Fruit fly (Drosophila melanogaster) whole organism, pupa: ENCODE results near the gene CG13449.

ENCODE experiments used
- CG10348 ChIP-seq: fragments of 200-800 bp; sonication (Bioruptor generic); IDR thresholded peaks from 2 replicates; pipeline ENCODE4 v1.3.6; 2022; ENCODE audit warnings: missing biosample characterization, missing genetic modification characterization
- CG12605 ChIP-seq: fragments of 200-800 bp; sonication (Bioruptor generic); IDR thresholded peaks from 2 replicates; pipeline ENCODE4 v1.3.6; 2022; ENCODE audit warnings: missing biosample characterization, missing genetic modification characterization
- CG13204 ChIP-seq: fragments of 200-800 bp; sonication (Bioruptor generic); optimal IDR thresholded peaks from 2 replicates; lab custom pipeline; 2018; ENCODE audit warnings: missing biosample characterization, mild to moderate bottlenecking, missing genetic modification characterization, moderate library complexity
- CG14655 ChIP-seq: fragments of 200-800 bp; sonication (Bioruptor generic); optimal IDR thresholded peaks from 3 replicates; lab custom pipeline; 2017; ENCODE audit warnings: mild to moderate bottlenecking, missing biosample characterization, missing genetic modification reagents, missing genetic modification characterization
- CG15710 ChIP-seq: fragments of 200-800 bp; sonication (Bioruptor generic); optimal IDR thresholded peaks from 2 replicates; lab custom pipeline; 2018; ENCODE audit warnings: missing biosample characterization, mild to moderate bottlenecking, missing genetic modification characterization, moderate library complexity
- CG17806 ChIP-seq: fragments of 200-800 bp; sonication (Bioruptor generic); optimal IDR thresholded peaks from 2 replicates; lab custom pipeline; 2018; ENCODE audit warnings: missing biosample characterization, mild to moderate bottlenecking, missing genetic modification characterization, moderate library complexity
- CG32121 ChIP-seq: fragments of 200-800 bp; sonication (Bioruptor generic); IDR thresholded peaks from 2 replicates; pipeline ENCODE4 v1.3.6; 2022; ENCODE audit warnings: missing biosample characterization, missing genetic modification characterization
- CG34367 ChIP-seq: fragments of 200-800 bp; sonication (Bioruptor generic); optimal IDR thresholded peaks from 2 replicates; lab custom pipeline; 2018; ENCODE audit warnings: missing biosample characterization, mild to moderate bottlenecking, missing genetic modification characterization
- CG4496 ChIP-seq: fragments of 200-800 bp; sonication (Bioruptor generic); IDR thresholded peaks from 3 replicates; pipeline ENCODE4 v1.3.6; 2022; ENCODE audit warnings: missing biosample characterization, missing genetic modification characterization
- CG8159 ChIP-seq: fragments of 200-800 bp; sonication (Bioruptor generic); optimal IDR thresholded peaks from 3 replicates; lab custom pipeline; 2018; ENCODE audit warnings: missing biosample characterization, mild to moderate bottlenecking, missing genetic modification characterization, moderate library complexity
- CG8301 ChIP-seq: fragments of 200-800 bp; sonication (Bioruptor generic); optimal IDR thresholded peaks from 2 replicates; lab custom pipeline; 2018; ENCODE audit warnings: missing biosample characterization, mild to moderate bottlenecking, missing genetic modification characterization
- CG9948 ChIP-seq: fragments of 200-800 bp; sonication (Bioruptor generic); optimal IDR thresholded peaks from 2 replicates; lab custom pipeline; 2018; ENCODE audit warnings: missing biosample characterization, mild to moderate bottlenecking, missing genetic modification characterization, moderate library complexity
- D1 ChIP-seq: fragments of 200-800 bp; sonication (Bioruptor generic); optimal IDR thresholded peaks from 2 replicates; lab custom pipeline; 2018; ENCODE audit warnings: missing biosample characterization, mild to moderate bottlenecking, missing genetic modification characterization, moderate library complexity
- EcR ChIP-seq: fragments of 200-800 bp; sonication (Bioruptor generic); optimal IDR thresholded peaks from 3 replicates; lab custom pipeline; 2019; ENCODE audit warnings: missing biosample characterization, missing genetic modification characterization, mild to moderate bottlenecking, moderate library complexity, missing genetic modification reagents
- Ets98B ChIP-seq: fragments of 200-800 bp; sonication (Bioruptor generic); IDR thresholded peaks from 2 replicates; pipeline ENCODE4 v1.3.6; 2022; ENCODE audit warnings: missing biosample characterization, missing genetic modification characterization
- Pif1A ChIP-seq: fragments of 200-800 bp; sonication (Bioruptor generic); optimal IDR thresholded peaks from 3 replicates; lab custom pipeline; 2016; ENCODE audit warnings: missing biosample characterization, missing genetic modification characterization
- Pif1B ChIP-seq: fragments of 200-800 bp; sonication (Bioruptor generic); optimal IDR thresholded peaks from 3 replicates; lab custom pipeline; 2016; ENCODE audit warnings: missing biosample characterization, missing genetic modification characterization
- Snoo ChIP-seq: fragments of 200-800 bp; sonication (Bioruptor generic); optimal IDR thresholded peaks from 3 replicates; lab custom pipeline; 2017; ENCODE audit warnings: missing biosample characterization, mild to moderate bottlenecking, missing genetic modification characterization, inconsistent platforms
- fd96Ca ChIP-seq: fragments of 200-800 bp; sonication (Bioruptor generic); IDR thresholded peaks from 3 replicates; pipeline ENCODE4 v1.3.6; 2022; ENCODE audit warnings: missing biosample characterization, missing genetic modification characterization
- gl ChIP-seq: fragments of 200-800 bp; sonication (Bioruptor generic); optimal IDR thresholded peaks from 2 replicates; lab custom pipeline; 2018; ENCODE audit warnings: missing biosample characterization, mild to moderate bottlenecking, missing genetic modification characterization
- rn ChIP-seq: fragments of 200-800 bp; sonication (Bioruptor generic); IDR thresholded peaks from 2 replicates; pipeline ENCODE4 v1.3.6; 2022; ENCODE audit warnings: missing biosample characterization, missing genetic modification characterization

The CG13449 gene

DNA sequence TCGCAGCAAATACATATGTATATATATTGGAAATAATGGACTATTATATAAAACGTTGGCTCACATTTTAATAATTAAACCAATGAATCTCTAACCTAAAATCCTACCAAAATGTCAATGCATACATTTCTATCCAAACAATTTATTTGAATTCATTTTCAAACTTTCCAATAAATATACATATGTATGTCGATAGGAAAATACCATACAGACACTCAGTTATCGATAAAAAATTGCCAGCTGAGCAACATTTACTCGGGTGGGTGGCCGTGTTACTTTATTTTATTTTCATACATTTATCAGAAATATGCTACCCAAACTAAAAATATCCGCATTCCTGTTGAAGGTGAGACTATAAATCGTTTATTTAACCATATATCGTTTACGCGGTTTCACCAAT lies 36.3 kb downstream of the CG13449 start, which contains the start of gene Ufsp2:
Gene Ufsp2, plus strand, starts transcription at position 214 of the 400 bp plus-strand sequence.
- TF ChIP-seq EcR, result no peak
- no peak for TF ChIP-seq D1
- no peak for TF ChIP-seq CG12605
- TF ChIP-seq CG8159 (tag; lab: Kevin White, UChicago), result no peak
- no peak for TF ChIP-seq CG32121 (GFP tag; lab: Robert Waterston, UW)
- no peak for TF ChIP-seq Snoo (tag; lab: Kevin White, UChicago)
- no peak for TF ChIP-seq Pif1B (GFP tag; lab: Kevin White, UChicago)
- no peak for TF ChIP-seq CG17806 (tag; lab: Kevin White, UChicago)
- TF ChIP-seq gl (tag; lab: Kevin White, UChicago), result no peak
- no peak for TF ChIP-seq CG13204 (GFP tag; lab: Kevin White, UChicago)
- no peak for TF ChIP-seq CG34367 (tag; lab: Kevin White, UChicago)
- no peak for TF ChIP-seq CG10348 (GFP tag; lab: Robert Waterston, UW)
- no peak for TF ChIP-seq CG4496

DNA sequence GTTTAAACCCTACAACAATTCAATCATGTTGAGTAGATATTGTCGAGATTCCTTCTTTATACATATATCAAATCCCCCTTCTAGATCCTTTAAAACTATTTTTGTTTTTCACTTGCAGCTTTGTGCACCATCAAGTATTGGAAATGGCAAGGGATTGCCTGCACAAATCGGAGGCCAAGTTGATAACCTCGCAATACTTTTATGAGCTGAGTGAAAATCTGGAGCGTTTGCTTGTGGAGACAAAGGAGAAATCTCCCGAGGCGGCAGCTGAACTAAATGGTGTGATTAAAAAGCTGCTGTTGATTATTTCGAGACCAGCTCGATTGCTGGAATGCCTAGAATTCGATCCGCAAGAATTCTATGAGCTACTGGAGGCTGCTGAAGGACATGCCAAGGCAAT lies 42.1 kb downstream of the CG13449 start:
- no peak for TF ChIP-seq CG32121 (GFP tag; lab: Robert Waterston, UW)
- no peak for TF ChIP-seq CG10348 (GFP tag; lab: Robert Waterston, UW)
- no peak for TF ChIP-seq CG4496
- no peak for TF ChIP-seq CG17806 (tag; lab: Kevin White, UChicago)
- TF ChIP-seq CG14655, result no peak

DNA sequence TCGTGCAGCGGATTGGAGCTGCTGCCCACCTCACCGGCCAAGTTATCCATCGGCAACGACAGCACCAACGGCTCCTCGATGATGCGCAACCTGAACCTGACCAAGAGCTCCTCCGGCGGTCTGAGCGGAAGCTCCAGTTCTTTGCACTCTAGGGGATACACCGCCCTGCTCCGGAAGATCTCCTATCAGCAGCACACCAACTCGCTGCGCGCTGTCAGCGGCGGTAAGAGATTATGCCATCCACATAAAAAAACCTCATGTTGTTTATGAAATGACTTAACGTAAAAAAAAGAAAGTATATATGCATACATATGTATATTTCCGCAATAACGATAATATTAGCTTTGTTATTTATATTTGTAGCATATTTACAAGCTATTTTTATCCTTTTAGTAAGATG lies 43.9 kb downstream of the CG13449 start:
- no peak for TF ChIP-seq rn
- no peak for TF ChIP-seq CG12605
- no peak for TF ChIP-seq Pif1A (GFP tag; lab: Kevin White, UChicago)
- no peak for TF ChIP-seq CG34367 (tag; lab: Kevin White, UChicago)
- TF ChIP-seq EcR, result peak; percentile 68
- TF ChIP-seq CG9948 (tag; lab: Kevin White, UChicago), result no peak
- no peak for TF ChIP-seq D1
- TF ChIP-seq, all 21 proteins: peak for 1

DNA sequence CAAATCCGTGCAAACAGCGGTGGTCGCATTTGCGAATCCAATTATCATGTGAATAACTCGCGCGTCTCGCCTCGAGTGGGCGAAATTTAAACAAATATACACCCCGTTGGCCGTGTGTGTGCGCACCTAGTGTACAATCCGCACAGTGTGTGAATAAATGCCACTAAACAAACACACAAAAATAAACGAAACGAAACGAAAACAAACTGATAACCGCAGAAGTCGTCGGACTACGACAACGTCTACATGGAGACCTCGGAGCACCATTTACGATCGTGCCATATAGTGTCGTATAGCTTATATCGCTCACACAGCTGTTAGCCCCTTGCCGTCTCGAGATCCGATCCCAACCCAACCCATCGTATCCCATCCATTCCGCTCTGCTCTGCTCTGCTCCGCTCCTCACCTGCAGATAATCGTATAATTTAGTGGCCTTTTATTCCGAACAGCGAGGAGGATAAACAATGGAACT lies 46.1 kb downstream of the CG13449 start:
- no peak for TF ChIP-seq CG10348 (GFP tag; lab: Robert Waterston, UW)
- TF ChIP-seq Pif1B (GFP tag; lab: Kevin White, UChicago), result peak; percentile 25
- no peak for TF ChIP-seq gl (tag; lab: Kevin White, UChicago)
- no peak for TF ChIP-seq CG8301 (tag; lab: Kevin White, UChicago)
- no peak for TF ChIP-seq CG15710 (tag; lab: Kevin White, UChicago)
- no peak for TF ChIP-seq CG14655
- TF ChIP-seq Snoo (tag; lab: Kevin White, UChicago), result no peak
- no peak for TF ChIP-seq Pif1A (GFP tag; lab: Kevin White, UChicago)
- peak; percentile 57; the same call in 1 of the 3 replicates for TF ChIP-seq fd96Ca (GFP tag; lab: Robert Waterston, UW)
- TF ChIP-seq CG12605, result peak; percentile 61; the same call in 1 of the 2 replicates
- TF ChIP-seq Ets98B, result peak; percentile 24; the same call in 1 of the 2 replicates
- TF ChIP-seq CG17806 (tag; lab: Kevin White, UChicago), result no peak
- TF ChIP-seq CG8159 (tag; lab: Kevin White, UChicago), result no peak
- TF ChIP-seq CG4496, result peak; percentile 53; the same call in 1 of the 3 replicates
- peak; percentile 82 for TF ChIP-seq EcR

DNA sequence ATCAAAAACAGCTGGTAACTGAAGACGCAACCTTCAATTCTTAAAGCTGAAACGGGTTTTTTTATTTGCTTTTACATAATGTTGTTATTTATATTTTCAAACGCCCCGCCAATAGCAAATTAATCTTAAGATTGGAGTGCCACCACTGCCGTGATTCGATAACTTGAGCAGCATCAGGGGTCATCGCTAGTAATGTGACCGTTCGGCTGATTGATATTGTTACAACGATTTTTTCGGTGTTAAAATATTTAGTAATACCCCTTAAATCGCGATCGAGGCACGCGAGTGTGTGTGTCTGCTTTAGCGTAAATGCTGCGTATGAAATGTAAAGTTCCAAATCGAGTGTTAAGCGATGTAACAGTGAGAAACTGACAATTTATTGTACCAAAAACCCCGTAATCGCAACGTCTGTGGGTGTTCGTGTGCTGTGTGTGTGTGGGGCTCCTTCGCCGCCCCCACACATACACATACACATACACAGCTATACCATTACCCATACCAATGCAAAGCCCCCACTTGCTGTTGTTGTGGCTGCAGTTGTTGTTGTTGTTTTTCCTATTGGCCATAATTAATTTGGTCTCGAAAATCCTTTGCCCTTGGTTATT lies 46.7 kb downstream of the CG13449 start, which contains the start of gene dop:
Gene dop, plus strand, starts transcription at position 185 of the 605 bp plus-strand sequence.
- peak; percentile 20 for TF ChIP-seq Snoo (tag; lab: Kevin White, UChicago)
- no peak for TF ChIP-seq rn
- TF ChIP-seq, all 21 proteins: peak for 1

DNA sequence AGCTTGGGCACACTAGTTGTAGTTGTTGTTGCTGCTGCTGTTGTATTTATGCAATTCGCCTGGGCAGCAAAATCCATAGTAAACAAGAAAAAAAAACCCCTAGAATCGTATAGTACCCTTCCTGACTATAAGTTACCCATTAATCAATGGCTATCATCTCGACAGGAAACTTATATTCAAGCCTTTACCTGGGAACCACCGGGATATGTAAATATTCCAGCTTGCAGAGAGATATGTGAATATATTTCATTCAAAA lies 48.8 kb downstream of the CG13449 start:
- no peak for TF ChIP-seq rn

dm6 chr3L:15563058-15563850 lies 49.4 kb downstream of the CG13449 start, which contains the start of the genes CG7739 and SCCRO:
TSS of gene CG7739 (minus strand) at chr3L:15563065.
TSS of gene SCCRO (plus strand) at chr3L:15563427.
- TF ChIP-seq Snoo (tag; lab: Kevin White, UChicago) (peak; percentile 42), EcR (no peak), CG14655 (no peak), CG10348 (GFP tag; lab: Robert Waterston, UW) (no peak), D1 (peak; percentile 45), fd96Ca (GFP tag; lab: Robert Waterston, UW) (0 out of 3 replicates have a peak, but pooled peaks have one; percentile 49), CG12605 (0 out of 2 replicates have a peak, but pooled peaks have one; percentile 51), CG4496 (peak; percentile 71; the same call in 2 of the 3 replicates), CG8159 (tag; lab: Kevin White, UChicago) (peak; percentile 25), CG34367 (tag; lab: Kevin White, UChicago) (peak; percentile 9), CG17806 (tag; lab: Kevin White, UChicago) (peak; percentile 58), CG8301 (tag; lab: Kevin White, UChicago) (peak; percentile 3), CG32121 (GFP tag; lab: Robert Waterston, UW) (peak; percentile 57; the same call in 1 of the 2 replicates), Ets98B (peak; percentile 62), rn (no peak), CG15710 (tag; lab: Kevin White, UChicago) (peak; percentile 51), CG13204 (GFP tag; lab: Kevin White, UChicago) (no peak), CG9948 (tag; lab: Kevin White, UChicago) (peak; percentile 58), gl (tag; lab: Kevin White, UChicago) (no peak), Pif1A (GFP tag; lab: Kevin White, UChicago) (no peak), Pif1B (GFP tag; lab: Kevin White, UChicago) (no peak)
- TF ChIP-seq, all 21 proteins: peak for 13
